Fruit fly (Drosophila melanogaster): ENCODE results near the gene mRpS23.

The mRpS23 gene

DNA sequence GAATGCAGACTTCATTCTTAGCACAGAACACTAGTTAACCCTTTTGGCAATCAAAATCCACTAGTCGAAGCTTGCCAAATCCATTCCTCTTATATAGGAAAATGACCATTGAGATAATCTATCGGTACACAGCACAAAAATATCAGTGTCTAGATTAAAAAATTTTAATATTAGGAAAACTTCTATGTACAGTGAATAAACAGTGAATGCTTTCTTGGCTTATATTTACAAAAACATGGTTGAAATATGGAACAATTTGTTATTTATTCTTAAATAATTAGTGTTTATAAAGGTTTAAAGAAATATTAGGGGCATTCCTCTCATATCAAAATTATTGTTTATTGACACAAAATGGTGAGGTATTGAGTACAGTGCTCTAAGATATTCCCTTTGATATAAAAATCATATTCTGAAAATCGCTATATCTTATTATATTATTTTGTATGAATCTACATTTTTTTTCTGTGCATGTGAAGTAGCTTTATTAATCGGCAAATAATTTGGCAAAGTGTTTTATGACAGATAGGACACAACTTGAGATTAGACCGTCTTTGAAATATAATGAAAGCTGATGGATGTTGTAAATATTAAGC lies 8.9 kb upstream of the mRpS23 start, which contains the start of gene CG33306:
TSS of gene CG33306 (minus strand) at position 51 of the 593 bp plus-strand sequence.
- TF ChIP-seq noc (tag; optimal IDR thresholded peaks at IDR 0.05) = peak; percentile 92

- TF ChIP-seq noc (tag; optimal IDR thresholded peaks at IDR 0.05) = no peak
Measured at dm6 chr2L:13842572-13842971, 7.7 kb upstream of the mRpS23 start.

DNA sequence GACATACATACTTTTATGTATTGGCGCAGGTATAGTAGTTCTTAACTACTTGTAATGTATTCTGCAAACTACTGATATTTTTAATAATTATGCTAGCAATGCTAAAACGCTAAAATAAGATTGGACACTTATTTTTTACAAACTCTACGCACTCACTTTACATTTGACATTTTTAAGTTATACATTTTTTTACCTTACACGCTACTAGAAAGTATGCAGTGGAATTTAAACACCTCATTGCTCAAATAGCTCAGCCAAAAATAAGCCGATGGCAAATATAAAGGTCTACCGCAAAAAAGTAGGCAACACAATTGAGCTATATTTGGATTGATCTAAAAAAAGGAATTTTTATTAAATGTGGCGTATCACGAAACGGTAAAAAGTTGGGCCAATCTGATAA lies 7.2 kb upstream of the mRpS23 start:
- no peak for TF ChIP-seq noc (tag; optimal IDR thresholded peaks at IDR 0.05)

DNA sequence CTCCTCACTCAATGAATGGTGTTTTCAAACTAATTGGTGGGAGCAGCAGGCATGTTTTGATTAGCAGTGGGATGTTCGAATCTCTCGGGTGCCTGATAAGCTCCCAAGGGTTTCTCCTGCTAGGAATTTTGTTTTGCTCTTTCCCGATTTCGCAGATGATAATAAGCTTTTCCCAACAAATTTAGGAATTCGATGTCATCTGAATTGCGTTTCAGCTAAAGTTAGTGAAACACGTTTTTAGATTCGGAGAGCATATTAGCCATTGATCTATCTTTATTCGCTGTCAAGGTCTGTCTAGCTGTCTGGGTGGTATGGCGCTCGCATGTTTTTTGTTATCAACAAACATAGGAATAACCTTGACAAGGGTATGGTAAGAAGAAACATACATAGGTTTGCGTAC lies 6.6 kb upstream of the mRpS23 start, which contains the start of gene CG33307:
TSS of gene CG33307 (minus strand) at position 13 of the 400 bp plus-strand sequence.
- TF ChIP-seq noc (tag; optimal IDR thresholded peaks at IDR 0.05) = peak; percentile 61

dm6 chr2L:13839744-13840151 lies 4.9 kb upstream of the mRpS23 start:
- peak; percentile 82 for TF ChIP-seq noc (tag; optimal IDR thresholded peaks at IDR 0.05)

DNA sequence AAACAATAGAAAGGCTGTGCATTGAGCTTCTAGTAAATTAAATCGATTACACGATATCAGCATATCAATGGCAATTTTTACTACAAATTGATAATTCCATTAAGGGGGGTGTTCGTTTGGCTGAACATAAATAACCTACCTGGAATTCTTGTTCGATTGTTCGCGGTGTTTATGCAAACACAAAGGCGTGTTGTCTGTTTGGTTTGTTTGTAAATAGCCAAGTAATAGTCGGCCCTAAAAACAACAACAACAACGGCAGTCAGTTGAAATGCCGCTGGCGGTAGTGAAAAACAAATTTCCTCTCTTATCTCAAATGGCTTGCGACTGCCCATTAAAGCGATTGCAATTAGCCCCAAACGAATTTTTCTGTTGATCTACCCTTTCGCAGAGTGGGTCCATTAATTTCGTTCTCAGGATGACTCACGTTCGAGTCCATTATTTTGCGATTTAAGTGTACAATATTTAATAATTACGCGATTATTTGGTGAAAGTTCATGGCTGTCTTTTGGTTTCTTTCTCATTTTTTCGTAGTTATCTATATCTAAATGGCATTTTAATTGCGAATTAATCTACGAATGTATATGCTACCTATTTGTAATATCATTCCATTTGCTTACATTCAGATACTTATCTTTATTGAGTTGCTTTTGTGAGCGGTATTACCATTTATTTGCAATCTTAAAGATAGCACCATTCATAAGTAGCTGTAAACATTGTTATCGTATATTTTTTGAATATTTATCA lies 3.9 kb upstream of the mRpS23 start:
- peak; percentile 53 for TF ChIP-seq noc (tag; optimal IDR thresholded peaks at IDR 0.05)

dm6 chr2L:13837579-13837978 lies 2.7 kb upstream of the mRpS23 start:
- TF ChIP-seq noc (tag; optimal IDR thresholded peaks at IDR 0.05) = no peak

- no peak for TF ChIP-seq noc (tag; optimal IDR thresholded peaks at IDR 0.05)
Measured at dm6 chr2L:13835959-13836358, 1.1 kb upstream of the mRpS23 start.

DNA sequence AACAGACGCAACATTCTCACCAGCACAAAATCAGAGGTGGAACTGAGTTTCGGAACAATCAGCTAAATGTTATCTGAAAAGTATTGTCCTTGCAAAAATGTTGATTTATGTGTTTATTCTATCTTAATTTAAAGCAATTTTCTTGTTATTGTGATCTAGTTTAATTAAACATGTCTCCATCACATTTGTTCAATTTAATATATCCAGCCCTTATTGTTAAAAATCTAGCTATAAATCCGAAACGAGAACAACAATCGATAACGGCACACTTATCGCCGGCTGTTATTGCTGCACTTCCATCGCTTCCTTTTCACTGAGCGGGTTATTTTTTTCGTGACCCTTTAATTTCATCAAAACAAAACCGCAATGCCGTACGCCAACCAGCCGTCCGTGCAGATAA lies 1.8 kb downstream of the mRpS23 start, which contains the start of the genes GatC, PolG2 and Polr2C:
TSS of gene GatC (minus strand) at position 48 of the 400 bp plus-strand sequence.
TSS of gene PolG2 (minus strand) at position 48 of the 400 bp plus-strand sequence.
TSS of gene Polr2C (plus strand) at position 280 of the 400 bp plus-strand sequence.
- TF ChIP-seq noc (tag; optimal IDR thresholded peaks at IDR 0.05) = no peak

- TF ChIP-seq noc (tag; optimal IDR thresholded peaks at IDR 0.05) = no peak
Measured at dm6 chr2L:13829540-13829939, 5.3 kb downstream of the mRpS23 start, which contains the start of the genes Arpc1 and Orc5. Gene Arpc1, minus strand, starts transcription at chr2L:13829741. Gene Orc5, plus strand, starts transcription at chr2L:13829837.

dm6 chr2L:13827557-13827956 lies 7.3 kb downstream of the mRpS23 start, which contains the start of gene PolG1:
Gene PolG1, minus strand, starts transcription at chr2L:13827772.
- no peak for TF ChIP-seq noc (tag; optimal IDR thresholded peaks at IDR 0.05)

- no peak for TF ChIP-seq noc (tag; optimal IDR thresholded peaks at IDR 0.05)
Measured at dm6 chr2L:13820948-13821347, 13.9 kb downstream of the mRpS23 start, which contains the start of gene b. Gene b, plus strand, starts transcription at chr2L:13821248.

DNA sequence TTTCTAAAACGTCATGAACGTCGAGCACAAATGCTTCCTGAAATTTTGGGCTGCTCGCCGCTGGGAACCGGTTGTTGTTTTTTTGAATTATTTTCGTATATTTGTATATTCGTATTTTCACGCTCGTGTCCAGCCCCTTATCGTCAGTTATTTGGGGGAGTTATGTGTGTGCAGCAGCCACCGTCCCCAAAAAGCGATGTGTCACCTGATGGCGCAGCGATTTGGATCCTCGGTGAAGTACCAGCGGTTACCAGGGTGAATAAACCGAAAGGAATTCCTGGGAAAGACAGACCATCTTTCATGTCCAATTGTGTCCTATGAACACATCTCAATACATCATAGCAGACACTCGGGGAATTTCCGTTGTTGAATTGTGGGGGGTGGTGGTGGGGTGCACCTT lies 14.7 kb downstream of the mRpS23 start:
- TF ChIP-seq noc (tag; optimal IDR thresholded peaks at IDR 0.05) = no peak

dm6 chr2L:13813604-13814178 lies 21.2 kb downstream of the mRpS23 start, which contains the start of gene Sos:
Gene Sos, plus strand, starts transcription at chr2L:13813816.
- TF ChIP-seq noc (tag; optimal IDR thresholded peaks at IDR 0.05) = no peak

DNA sequence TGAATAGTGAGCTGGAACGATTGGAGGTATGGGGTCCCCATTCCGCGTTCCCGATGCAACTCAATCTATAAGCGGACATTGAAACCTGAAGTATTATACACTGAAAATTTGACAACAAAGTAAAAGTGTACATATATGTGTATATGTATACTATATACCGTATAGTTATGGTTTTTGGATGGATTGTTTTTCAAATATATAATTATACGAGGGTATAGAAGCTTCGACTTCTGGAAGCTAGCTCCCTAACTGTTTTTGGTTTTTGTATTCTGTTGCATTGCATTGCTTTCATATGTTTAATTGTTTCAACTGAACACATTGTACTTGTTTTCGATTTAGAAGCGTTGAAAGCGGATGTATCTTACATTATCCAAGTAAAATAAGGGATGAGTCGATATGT lies 21.7 kb downstream of the mRpS23 start, which contains the start of gene CG16888:
TSS of gene CG16888 (minus strand) at position 101 of the 400 bp plus-strand sequence.
- no peak for TF ChIP-seq noc (tag; optimal IDR thresholded peaks at IDR 0.05)

DNA sequence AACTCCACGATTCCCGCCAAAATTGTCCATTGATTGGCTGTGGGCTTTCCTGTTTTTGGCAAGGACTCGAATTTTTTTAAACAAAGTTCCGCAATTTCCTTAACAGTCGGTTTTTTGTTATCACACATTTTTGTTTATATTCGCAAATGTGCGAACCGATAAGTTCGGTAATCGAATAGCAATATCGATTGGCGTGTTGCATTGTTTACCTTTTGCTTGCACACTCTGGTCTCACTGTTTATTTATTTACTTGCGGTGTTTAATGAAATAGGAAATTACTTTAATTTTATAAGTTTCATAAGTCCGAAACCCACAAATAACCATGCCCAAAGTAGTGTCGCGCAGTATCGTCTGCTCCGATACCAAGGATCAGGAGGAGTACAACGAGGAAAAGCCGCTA lies 23.5 kb downstream of the mRpS23 start, which contains the start of the genes Adat1 and CG16865:
TSS of gene Adat1 (minus strand) at position 152 of the 400 bp plus-strand sequence.
TSS of gene CG16865 (plus strand) at position 200 of the 400 bp plus-strand sequence.
- no peak for TF ChIP-seq noc (tag; optimal IDR thresholded peaks at IDR 0.05)

All from whole organism, larva.